Worm (Caenorhabditis elegans) whole organism, late embryonic: ENCODE data around the gene abhd-12.

Source experiments
- C08G9.2 ChIP-seq: sonication (generic microtip); optimal IDR thresholded peaks from 2 replicates; lab custom pipeline; 2016; ENCODE audit warnings: mild to moderate bottlenecking, missing genetic modification characterization, moderate library complexity, missing compliant biosample characterization
- ceh-14 ChIP-seq: sonication (generic microtip); optimal IDR thresholded peaks from 2 replicates; lab custom pipeline; 2016; ENCODE audit warnings: missing genotype, missing genetic modification characterization, missing compliant biosample characterization
- ceh-31 ChIP-seq: sonication (generic microtip); optimal IDR thresholded peaks from 2 replicates; lab custom pipeline; 2016; ENCODE audit warnings: missing genetic modification characterization, missing compliant biosample characterization
- dmd-4 ChIP-seq: sonication (generic microtip); optimal IDR thresholded peaks from 2 replicates; lab custom pipeline; 2016; ENCODE audit warnings: borderline replicate concordance, missing genetic modification characterization, missing compliant biosample characterization
- eyg-1 ChIP-seq: sonication (generic microtip); optimal IDR thresholded peaks from 2 replicates; lab custom pipeline; 2016; ENCODE audit warnings: missing genotype, missing genetic modification characterization, missing compliant biosample characterization
- hlh-15 ChIP-seq: sonication (generic microtip); optimal IDR thresholded peaks from 2 replicates; lab custom pipeline; 2016; ENCODE audit warnings: missing genetic modification characterization, missing compliant biosample characterization
- hlh-30 ChIP-seq: sonication (generic microtip); optimal IDR thresholded peaks from 2 replicates; lab custom pipeline; 2017; ENCODE audit warnings: antibody characterized with exemption, missing genetic modification characterization, missing compliant biosample characterization; ENCODE audit not compliant: insufficient read depth
- pax-1 ChIP-seq: fragments of 150-350 bp; optimal IDR thresholded peaks from 2 replicates; lab custom pipeline; 2014; ENCODE audit warnings: missing biosample characterization, missing genetic modification characterization
- pha-4 ChIP-seq: fragments of 150-350 bp; optimal IDR thresholded peaks from 2 replicates; lab custom pipeline; 2018; ENCODE audit warnings: missing biosample characterization, missing genetic modification reagents, missing genetic modification characterization
- sdc-2 ChIP-seq: sonication (generic microtip); optimal IDR thresholded peaks from 2 replicates; lab custom pipeline; 2016; ENCODE audit warnings: missing genotype, missing genetic modification characterization, missing compliant biosample characterization
- sox-2 ChIP-seq: fragments of 200-800 bp; sonication (Bioruptor generic); IDR thresholded peaks from 2 replicates; pipeline ENCODE4 v1.3.6; 2022; ENCODE audit warnings: missing genetic modification reagents, missing genetic modification characterization, missing compliant biosample characterization
- syd-9 ChIP-seq: sonication (generic microtip); optimal IDR thresholded peaks from 2 replicates; lab custom pipeline; 2016; ENCODE audit warnings: mild to moderate bottlenecking, missing genetic modification characterization, moderate library complexity, missing compliant biosample characterization

The abhd-12 gene

ce11 chrV:8034811-8035210 is 51.1 kb downstream of the abhd-12 start, which contains the start of gene algn-12:
Gene algn-12 (plus strand): TSS chrV:8035111.
- TF ChIP-seq pax-1 (tag; lab: Kevin White, UChicago) (no peak), hlh-15 (tag; lab: Kevin White, UChicago) (no peak), sdc-2 (tag; lab: Kevin White, UChicago) (no peak), ceh-31 (tag; lab: Kevin White, UChicago) (no peak), ceh-14 (tag; lab: Kevin White, UChicago) (no peak), sox-2 (no peak), hlh-30 (tag; lab: Kevin White, UChicago) (no peak), syd-9 (tag; lab: Kevin White, UChicago) (no peak), pha-4 (tag; lab: Kevin White, UChicago) (no peak), dmd-4 (tag; lab: Kevin White, UChicago) (no peak), eyg-1 (no peak), C08G9.2 (tag; lab: Kevin White, UChicago) (no peak)
